Fruit fly (Drosophila melanogaster) whole organism, embryonic: ENCODE data around the gene bor.

Experiments used
- ATbp ChIP-seq: fragments of 200-800 bp; sonication (Bioruptor generic); optimal IDR thresholded peaks from 2 replicates; lab custom pipeline; 2017; ENCODE audit warnings: missing biosample characterization, mild to moderate bottlenecking, missing genetic modification characterization, missing genetic modification reagents
- CG11085 ChIP-seq: fragments of 200-800 bp; sonication (Bioruptor generic); IDR thresholded peaks from 2 replicates; pipeline ENCODE4 v1.3.6; 2022; ENCODE audit warnings: missing biosample characterization, missing genetic modification characterization
- CG11247 ChIP-seq: fragments of 200-800 bp; sonication (Bioruptor generic); IDR thresholded peaks from 2 replicates; pipeline ENCODE4 v1.3.6; 2022; ENCODE audit warnings: missing biosample characterization, missing genetic modification characterization
- CG11504 ChIP-seq: fragments of 200-800 bp; sonication (Bioruptor generic); optimal IDR thresholded peaks from 3 replicates; lab custom pipeline; 2019; ENCODE audit warnings: missing biosample characterization, mild to moderate bottlenecking, missing genetic modification characterization, moderate library complexity
- CG12104 ChIP-seq: fragments of 200-800 bp; sonication (Bioruptor generic); optimal IDR thresholded peaks from 3 replicates; lab custom pipeline; 2016; ENCODE audit warnings: missing biosample characterization, missing genetic modification characterization
- CG13624 ChIP-seq: fragments of 200-800 bp; sonication (Bioruptor generic); optimal IDR thresholded peaks from 2 replicates; lab custom pipeline; 2016; ENCODE audit warnings: missing biosample characterization, missing genetic modification characterization
- CG16813 ChIP-seq: fragments of 200-800 bp; sonication (Bioruptor generic); IDR thresholded peaks from 3 replicates; pipeline ENCODE4 v1.3.6; 2022; ENCODE audit warnings: missing biosample characterization, missing genetic modification characterization; ENCODE audit not compliant: partially characterized antibody
- CG16815 ChIP-seq: fragments of 200-800 bp; sonication (Bioruptor generic); optimal IDR thresholded peaks from 3 replicates; lab custom pipeline; 2017; ENCODE audit warnings: missing biosample characterization, mild to moderate bottlenecking, missing genetic modification characterization
- CG17186 ChIP-seq: fragments of 200-800 bp; sonication (Bioruptor generic); optimal IDR thresholded peaks from 3 replicates; lab custom pipeline; 2017; ENCODE audit warnings: missing biosample characterization, missing genetic modification reagents, missing genetic modification characterization
- CG17359 ChIP-seq: fragments of 200-800 bp; sonication (Bioruptor generic); optimal IDR thresholded peaks from 3 replicates; lab custom pipeline; 2018; ENCODE audit warnings: missing biosample characterization, mild to moderate bottlenecking, missing genetic modification characterization, moderate library complexity
- CG18599 ChIP-seq: fragments of 200-800 bp; sonication (Bioruptor generic); optimal IDR thresholded peaks from 3 replicates; lab custom pipeline; 2017; ENCODE audit warnings: missing biosample characterization, missing genetic modification characterization, mild to moderate bottlenecking, moderate library complexity, missing genetic modification reagents
- CG2129 ChIP-seq: fragments of 200-800 bp; sonication (Bioruptor generic); IDR thresholded peaks from 2 replicates; pipeline ENCODE4 v1.3.6; 2022; ENCODE audit warnings: missing biosample characterization, missing genetic modification characterization; ENCODE audit not compliant: partially characterized antibody
- CG2875 ChIP-seq: fragments of 200-800 bp; sonication (Bioruptor generic); optimal IDR thresholded peaks from 2 replicates; lab custom pipeline; 2017; ENCODE audit warnings: missing biosample characterization, mild to moderate bottlenecking, missing genetic modification characterization, missing genetic modification reagents
- CG3407 ChIP-seq: fragments of 200-800 bp; sonication (Bioruptor generic); optimal IDR thresholded peaks from 2 replicates; lab custom pipeline; 2018; ENCODE audit warnings: missing biosample characterization, mild to moderate bottlenecking, missing genetic modification characterization
- CG3726 ChIP-seq: fragments of 200-800 bp; sonication (Bioruptor generic); IDR thresholded peaks from 3 replicates; pipeline ENCODE4, ENCODE4 v1.3.6; 2022; ENCODE audit warnings: missing biosample characterization, missing genetic modification characterization
- CG4424 ChIP-seq: fragments of 200-800 bp; sonication (Bioruptor generic); optimal IDR thresholded peaks from 3 replicates; lab custom pipeline; 2016; ENCODE audit warnings: missing biosample characterization, missing genetic modification characterization
- CG6272 ChIP-seq: fragments of 200-800 bp; sonication (Bioruptor generic); IDR thresholded peaks from 2 replicates; pipeline ENCODE4 v1.3.6; 2022; ENCODE audit warnings: missing biosample characterization, missing genetic modification characterization
- CG6654 ChIP-seq: fragments of 200-800 bp; sonication (Bioruptor generic); optimal IDR thresholded peaks from 2 replicates; lab custom pipeline; 2017; ENCODE audit warnings: missing biosample characterization, mild to moderate bottlenecking, missing genetic modification characterization
- CG6683 ChIP-seq: fragments of 200-800 bp; sonication (Bioruptor generic); optimal IDR thresholded peaks from 2 replicates; lab custom pipeline; 2017; ENCODE audit warnings: missing biosample characterization, mild to moderate bottlenecking, missing genetic modification characterization, missing genetic modification reagents
- CG6765 ChIP-seq: fragments of 200-800 bp; sonication (Bioruptor generic); optimal IDR thresholded peaks from 3 replicates; lab custom pipeline; 2017; ENCODE audit warnings: missing biosample characterization, mild to moderate bottlenecking, missing genetic modification characterization
- CG7357 ChIP-seq: fragments of 200-800 bp; sonication (Bioruptor generic); IDR thresholded peaks from 3 replicates; pipeline ENCODE4 v1.3.6; 2022; ENCODE audit warnings: missing biosample characterization, missing genetic modification characterization
- CG7372 ChIP-seq: fragments of 200-800 bp; sonication (Bioruptor generic); IDR thresholded peaks from 2 replicates; pipeline ENCODE4 v1.3.6; 2022; ENCODE audit warnings: missing biosample characterization, missing genetic modification characterization
- Dek ChIP-seq: fragments of 200-800 bp; sonication (Bioruptor generic); optimal IDR thresholded peaks from 3 replicates; lab custom pipeline; 2019; ENCODE audit warnings: missing biosample characterization, mild to moderate bottlenecking, missing genetic modification characterization, moderate library complexity
- Dp ChIP-seq: fragments of 200-800 bp; sonication (Bioruptor generic); optimal IDR thresholded peaks from 2 replicates; lab custom pipeline; 2018; ENCODE audit warnings: missing biosample characterization, mild to moderate bottlenecking, missing genetic modification characterization, moderate library complexity
- HLH4C ChIP-seq: fragments of 200-800 bp; sonication (Bioruptor generic); IDR thresholded peaks from 3 replicates; pipeline ENCODE4 v1.3.6; 2022; ENCODE audit warnings: missing biosample characterization, missing genetic modification characterization; ENCODE audit not compliant: partially characterized antibody
- Hand ChIP-seq: fragments of 200-800 bp; sonication (Bioruptor generic); optimal IDR thresholded peaks from 2 replicates; lab custom pipeline; 2017; ENCODE audit warnings: mild to moderate bottlenecking, missing biosample characterization, missing genetic modification reagents, missing genetic modification characterization
- Jarid2 ChIP-seq: fragments of 200-800 bp; sonication (Bioruptor generic); optimal IDR thresholded peaks from 3 replicates; lab custom pipeline; 2017; ENCODE audit warnings: mild to moderate bottlenecking, missing biosample characterization, missing genetic modification reagents, missing genetic modification characterization
- Med ChIP-seq: fragments of 200-800 bp; sonication (Bioruptor generic); peaks from one replicate; lab custom pipeline; 2016; ENCODE audit warnings: missing biosample characterization, missing genetic modification characterization, mild to moderate bottlenecking, inconsistent platforms, moderate library complexity
- NC2α ChIP-seq: fragments of 200-800 bp; sonication (Bioruptor generic); optimal IDR thresholded peaks from 2 replicates; lab custom pipeline; 2016; ENCODE audit warnings: missing biosample characterization, missing genetic modification characterization
- NFAT ChIP-seq: fragments of 200-800 bp; sonication (Bioruptor generic); IDR thresholded peaks from 2 replicates; pipeline ENCODE4 v1.3.6; 2022; ENCODE audit warnings: missing biosample characterization, missing genetic modification characterization
- Nf-YA ChIP-seq: fragments of 200-800 bp; sonication (Bioruptor generic); IDR thresholded peaks from 2 replicates; pipeline ENCODE4 v1.3.6; 2022; ENCODE audit warnings: missing biosample characterization, missing genetic modification characterization
- PHDP ChIP-seq: fragments of 200-800 bp; sonication (Bioruptor generic); optimal IDR thresholded peaks from 3 replicates; lab custom pipeline; 2018; ENCODE audit warnings: missing biosample characterization, mild to moderate bottlenecking, missing genetic modification characterization, moderate library complexity
- Spps ChIP-seq: fragments of 200-800 bp; sonication (Bioruptor generic); optimal IDR thresholded peaks from 2 replicates; lab custom pipeline; 2018; ENCODE audit warnings: missing biosample characterization, mild to moderate bottlenecking, missing genetic modification characterization
- ab ChIP-seq: fragments of 200-800 bp; sonication (Bioruptor generic); optimal IDR thresholded peaks from 2 replicates; lab custom pipeline; 2016; ENCODE audit warnings: missing biosample characterization, missing genetic modification characterization
- bsh ChIP-seq, 2 experiments: fragments of 200-800 bp; sonication (Bioruptor generic); optimal IDR thresholded peaks; 2 replicates each; lab custom pipeline; 2017 to 2018; ENCODE audit warnings: mild to moderate bottlenecking in 2 of 2, missing biosample characterization in 2 of 2, missing genetic modification characterization in 2 of 2, moderate library complexity in 1 of 2
- cas ChIP-seq: fragments of 200-800 bp; sonication (Bioruptor generic); IDR thresholded peaks from 2 replicates; pipeline ENCODE4 v1.3.6; 2022; ENCODE audit warnings: missing biosample characterization, missing genetic modification characterization
- cato ChIP-seq: fragments of 200-800 bp; sonication (Bioruptor generic); optimal IDR thresholded peaks from 2 replicates; lab custom pipeline; 2016; ENCODE audit warnings: missing biosample characterization, missing genetic modification characterization, borderline replicate concordance
- cwo ChIP-seq: fragments of 200-800 bp; sonication (Bioruptor generic); optimal IDR thresholded peaks from 3 replicates; lab custom pipeline; 2017; ENCODE audit warnings: missing biosample characterization, missing genetic modification characterization, mild to moderate bottlenecking, moderate library complexity, missing genetic modification reagents
- gcm ChIP-seq: fragments of 200-800 bp; sonication (Bioruptor generic); optimal IDR thresholded peaks from 2 replicates; lab custom pipeline; 2019; ENCODE audit warnings: missing biosample characterization, mild to moderate bottlenecking, missing genetic modification characterization, moderate library complexity
- jumu ChIP-seq: fragments of 200-800 bp; sonication (Bioruptor generic); optimal IDR thresholded peaks from 3 replicates; lab custom pipeline; 2016; ENCODE audit warnings: missing biosample characterization, missing genetic modification characterization
- knrl ChIP-seq: fragments of 200-800 bp; sonication (Bioruptor generic); IDR thresholded peaks from 3 replicates; pipeline ENCODE4 v1.3.6; 2022; ENCODE audit warnings: missing biosample characterization, missing genetic modification characterization; ENCODE audit not compliant: partially characterized antibody
- oc ChIP-seq: fragments of 200-800 bp; sonication (Bioruptor generic); optimal IDR thresholded peaks from 2 replicates; lab custom pipeline; 2018; ENCODE audit warnings: missing biosample characterization, mild to moderate bottlenecking, missing genetic modification characterization, moderate library complexity
- pzg ChIP-seq: fragments of 200-800 bp; sonication (Bioruptor generic); optimal IDR thresholded peaks from 3 replicates; lab custom pipeline; 2018; ENCODE audit warnings: missing biosample characterization, mild to moderate bottlenecking, missing genetic modification characterization, moderate library complexity
- sob ChIP-seq: fragments of 200-800 bp; sonication (Bioruptor generic); IDR thresholded peaks from 2 replicates; pipeline ENCODE4 v1.3.6; 2022; ENCODE audit warnings: missing biosample characterization, missing genetic modification characterization
- unc-4 ChIP-seq: fragments of 200-800 bp; sonication (Bioruptor generic); IDR thresholded peaks from 2 replicates; pipeline ENCODE4 v1.3.6; 2022; ENCODE audit warnings: missing biosample characterization, missing genetic modification characterization; ENCODE audit not compliant: partially characterized antibody
- vvl ChIP-seq: fragments of 200-800 bp; sonication (Bioruptor generic); IDR thresholded peaks from 2 replicates; pipeline ENCODE4 v1.3.6; 2022; ENCODE audit warnings: missing biosample characterization, missing genetic modification characterization
- zfh1 ChIP-seq: fragments of 200-800 bp; sonication (Bioruptor generic); IDR thresholded peaks from 3 replicates; pipeline ENCODE4 v1.3.6; 2022; ENCODE audit warnings: missing biosample characterization, missing genetic modification characterization

The bor gene

dm6 chr3R:16236713-16237641 is 26.9 kb downstream of the bor start (continued):
- TF ChIP-seq knrl (no peak), CG16813 (GFP tag; lab: Robert Waterston, UW) (no peak), cwo (GFP tag; lab: Kevin White, UChicago) (peak; percentile 96), CG6765 (GFP tag; lab: Kevin White, UChicago) (peak; percentile 98), CG17359 (tag; lab: Kevin White, UChicago) (peak; percentile 99), sob (GFP tag; lab: Robert Waterston, UW) (no peak), vvl (GFP tag; lab: Robert Waterston, UW) (no peak), CG6683 (peak; percentile 96), oc (tag; lab: Kevin White, UChicago) (peak; percentile 99), CG16815 (peak; percentile 95), CG6272 (GFP tag; lab: Robert Waterston, UW) (peak; percentile 97), unc-4 (GFP tag; lab: Robert Waterston, UW) (no peak), PHDP (peak; percentile 99), NC2α (GFP tag; lab: Kevin White, UChicago) (peak; percentile 60), Jarid2 (GFP tag; lab: Kevin White, UChicago) (peak; percentile 87), CG11504 (tag; lab: Kevin White, UChicago) (peak; percentile 98), HLH4C (no peak), Dp (GFP tag; lab: Kevin White, UChicago) (peak; percentile 6), ATbp (GFP tag; lab: Kevin White, UChicago) (peak; percentile 98), CG6654 (GFP tag; lab: Kevin White, UChicago) (peak; percentile 87), NFAT (GFP tag; lab: Robert Waterston, UW) (no peak), cato (peak; percentile 94), CG3726 (no peak), CG2129 (GFP tag; lab: Robert Waterston, UW) (no peak), Med (peak; percentile 97), Nf-YA (no peak), CG11247 (GFP tag; lab: Robert Waterston, UW) (no peak), CG7372 (no peak), CG3407 (peak; percentile 95), bsh (GFP tag; optimal IDR thresholded peaks at IDR 0.05; lab: Kevin White, UChicago) (peak; percentile 92 to 99), CG18599 (GFP tag; lab: Kevin White, UChicago) (peak; percentile 99), CG12104 (GFP tag; lab: Kevin White, UChicago) (peak; percentile 97), CG17186 (GFP tag; lab: Kevin White, UChicago) (peak; percentile 66), CG7357 (GFP tag; lab: Robert Waterston, UW) (peak; percentile 93), zfh1 (GFP tag; lab: Robert Waterston, UW) (no peak), CG4424 (GFP tag; lab: Kevin White, UChicago) (peak; percentile 97), CG13624 (GFP tag; lab: Kevin White, UChicago) (peak; percentile 74), CG2875 (GFP tag; lab: Kevin White, UChicago) (peak; percentile 96), CG11085 (GFP tag; lab: Robert Waterston, UW) (no peak), pzg (GFP tag; lab: Kevin White, UChicago) (peak; percentile 14), Spps (tag; lab: Kevin White, UChicago) (peak; percentile 97), ab (GFP tag; lab: Kevin White, UChicago) (peak; percentile 54), Dek (tag; lab: Kevin White, UChicago) (peak; percentile 99), gcm (GFP tag; lab: Kevin White, UChicago) (peak; percentile 98), cas (GFP tag; lab: Robert Waterston, UW) (no peak), Hand (GFP tag; lab: Kevin White, UChicago) (peak; percentile 98), jumu (GFP tag; lab: Kevin White, UChicago) (peak; percentile 78)
